Worm (Caenorhabditis elegans): Measurements from ENCODE around the gene jnk-1.

jnk-1 gene

ce11 chrIV:6923070-6923469, 34.4 kb upstream of the jnk-1 start, which contains the start of gene T22D1.1:
T22D1.1 (plus strand) TSS chrIV:6923370.
- no peak for TF ChIP-seq unc-120 (tag; optimal IDR thresholded peaks at IDR 0.05; ENCODE audit: poor library complexity, severe bottlenecking)
- no peak for TF ChIP-seq nhr-12 (tag; optimal IDR thresholded peaks at IDR 0.05)
- TF ChIP-seq mep-1 (tag; optimal IDR thresholded peaks at IDR 0.05): no peak
- TF ChIP-seq lin-32 (GFP tag; optimal IDR thresholded peaks at IDR 0.05): no peak
- no peak for TF ChIP-seq ztf-11 (tag; optimal IDR thresholded peaks at IDR 0.05)
- TF ChIP-seq ceh-39 (tag; optimal IDR thresholded peaks at IDR 0.05): no peak
- no peak for TF ChIP-seq mab-5 (tag; optimal IDR thresholded peaks at IDR 0.05)
- no peak for TF ChIP-seq unc-62 (GFP tag; optimal IDR thresholded peaks at IDR 0.05)
- no peak for TF ChIP-seq bed-3 (GFP tag; optimal IDR thresholded peaks at IDR 0.05)
- TF ChIP-seq nhr-28 (tag; optimal IDR thresholded peaks at IDR 0.05): no peak
- no peak for TF ChIP-seq tbx-8 (GFP tag; optimal IDR thresholded peaks at IDR 0.05)
- TF ChIP-seq M03D4.4 (tag; optimal IDR thresholded peaks at IDR 0.05): no peak
- no peak for TF ChIP-seq ceh-83 (GFP tag; optimal IDR thresholded peaks at IDR 0.05)
- no peak for TF ChIP-seq sptf-1 (tag; optimal IDR thresholded peaks at IDR 0.05)
- no peak for TF ChIP-seq nhr-2 (tag; optimal IDR thresholded peaks at IDR 0.05)
- no peak for TF ChIP-seq nhr-237 (tag; optimal IDR thresholded peaks at IDR 0.05)

ce11 chrIV:6925520-6925919, 31.9 kb upstream of the jnk-1 start:
- peak; percentile 54 for TF ChIP-seq elt-1 (tag; optimal IDR thresholded peaks at IDR 0.05; ENCODE audit: borderline replicate concordance, insufficient read depth)
- TF ChIP-seq sptf-1 (tag; optimal IDR thresholded peaks at IDR 0.05): no peak

- no peak for TF ChIP-seq M03D4.4 (tag; optimal IDR thresholded peaks at IDR 0.05)
- no peak for TF ChIP-seq mls-2 (tag; optimal IDR thresholded peaks at IDR 0.05)
- no peak for TF ChIP-seq unc-120 (tag; optimal IDR thresholded peaks at IDR 0.05; ENCODE audit: poor library complexity, severe bottlenecking)
- no peak for TF ChIP-seq flh-1 (GFP tag; optimal IDR thresholded peaks at IDR 0.05)
- no peak for TF ChIP-seq lin-13 (tag; optimal IDR thresholded peaks at IDR 0.05)
- TF ChIP-seq sptf-1 (tag; optimal IDR thresholded peaks at IDR 0.05): no peak
- TF ChIP-seq elt-1 (tag; optimal IDR thresholded peaks at IDR 0.05; ENCODE audit: borderline replicate concordance, insufficient read depth): no peak
- no peak for TF ChIP-seq nhr-28 (tag; optimal IDR thresholded peaks at IDR 0.05)
- no peak for TF ChIP-seq sem-2 (GFP tag; optimal IDR thresholded peaks at IDR 0.05)
- TF ChIP-seq mep-1 (tag; optimal IDR thresholded peaks at IDR 0.05): no peak
- no peak for TF ChIP-seq bed-3 (GFP tag; optimal IDR thresholded peaks at IDR 0.05)
- TF ChIP-seq unc-62 (GFP tag; optimal IDR thresholded peaks at IDR 0.05): no peak
- no peak for TF ChIP-seq ztf-11 (tag; optimal IDR thresholded peaks at IDR 0.05)
- no peak for TF ChIP-seq lin-32 (GFP tag; optimal IDR thresholded peaks at IDR 0.05)
- TF ChIP-seq ceh-43 (GFP tag; optimal IDR thresholded peaks at IDR 0.05): no peak
- TF ChIP-seq drap-1 (GFP tag; optimal IDR thresholded peaks at IDR 0.05): no peak
Observed at ce11 chrIV:6928417-6928816, 29.0 kb upstream of the jnk-1 start, which contains the start of gene cest-6. cest-6 (minus strand) TSS chrIV:6928517.

- TF ChIP-seq ces-1 (GFP tag; optimal IDR thresholded peaks at IDR 0.05): no peak
- TF ChIP-seq nhr-28 (tag; optimal IDR thresholded peaks at IDR 0.05): no peak
- no peak for TF ChIP-seq elt-3 (tag; optimal IDR thresholded peaks at IDR 0.05)
- no peak for TF ChIP-seq ceh-39 (tag; optimal IDR thresholded peaks at IDR 0.05)
- TF ChIP-seq ceh-43 (GFP tag; optimal IDR thresholded peaks at IDR 0.05): no peak
- TF ChIP-seq snpc-4 (tag; optimal IDR thresholded peaks at IDR 0.05): no peak
Observed at ce11 chrIV:6937548-6937947, 19.9 kb upstream of the jnk-1 start, which contains the start of gene npr-12. npr-12 (minus strand) TSS chrIV:6937648.

- TF ChIP-seq unc-120 (tag; optimal IDR thresholded peaks at IDR 0.05; ENCODE audit: poor library complexity, severe bottlenecking) (no peak), unc-62 (GFP tag; optimal IDR thresholded peaks at IDR 0.05) (no peak), zip-8 (tag; optimal IDR thresholded peaks at IDR 0.05) (no peak), tbx-8 (GFP tag; optimal IDR thresholded peaks at IDR 0.05) (no peak), mls-2 (tag; optimal IDR thresholded peaks at IDR 0.05) (no peak), ham-2 (GFP tag; optimal IDR thresholded peaks at IDR 0.05) (no peak), elt-3 (tag; optimal IDR thresholded peaks at IDR 0.05) (no peak), pha-4 (tag; optimal IDR thresholded peaks at IDR 0.05) (no peak), sem-2 (GFP tag; optimal IDR thresholded peaks at IDR 0.05) (no peak), lin-32 (GFP tag; optimal IDR thresholded peaks at IDR 0.05) (no peak), sptf-1 (tag; optimal IDR thresholded peaks at IDR 0.05) (no peak)
Observed at ce11 chrIV:6941101-6941500, 16.3 kb upstream of the jnk-1 start.

ce11 chrIV:6946832-6947231, 10.6 kb upstream of the jnk-1 start:
- TF ChIP-seq hlh-1 (tag; optimal IDR thresholded peaks at IDR 0.05) (peak; percentile 92), ceh-39 (tag; optimal IDR thresholded peaks at IDR 0.05) (no peak), unc-62 (GFP tag; optimal IDR thresholded peaks at IDR 0.05) (peak; percentile 95), unc-120 (tag; optimal IDR thresholded peaks at IDR 0.05; ENCODE audit: poor library complexity, severe bottlenecking) (peak; percentile 27)
